Fruit fly (Drosophila melanogaster) whole organism, pupa: ENCODE data around the gene CG6985.

Source experiments
- CG10348 ChIP-seq: fragments of 200-800 bp; sonication (Bioruptor generic); IDR thresholded peaks from 2 replicates; pipeline ENCODE4 v1.3.6; 2022; ENCODE audit warnings: missing biosample characterization, missing genetic modification characterization
- CG12605 ChIP-seq: fragments of 200-800 bp; sonication (Bioruptor generic); IDR thresholded peaks from 2 replicates; pipeline ENCODE4 v1.3.6; 2022; ENCODE audit warnings: missing biosample characterization, missing genetic modification characterization
- CG13204 ChIP-seq: fragments of 200-800 bp; sonication (Bioruptor generic); optimal IDR thresholded peaks from 2 replicates; lab custom pipeline; 2018; ENCODE audit warnings: missing biosample characterization, mild to moderate bottlenecking, missing genetic modification characterization, moderate library complexity
- CG14655 ChIP-seq: fragments of 200-800 bp; sonication (Bioruptor generic); optimal IDR thresholded peaks from 3 replicates; lab custom pipeline; 2017; ENCODE audit warnings: mild to moderate bottlenecking, missing biosample characterization, missing genetic modification reagents, missing genetic modification characterization
- CG15710 ChIP-seq: fragments of 200-800 bp; sonication (Bioruptor generic); optimal IDR thresholded peaks from 2 replicates; lab custom pipeline; 2018; ENCODE audit warnings: missing biosample characterization, mild to moderate bottlenecking, missing genetic modification characterization, moderate library complexity
- CG17806 ChIP-seq: fragments of 200-800 bp; sonication (Bioruptor generic); optimal IDR thresholded peaks from 2 replicates; lab custom pipeline; 2018; ENCODE audit warnings: missing biosample characterization, mild to moderate bottlenecking, missing genetic modification characterization, moderate library complexity
- CG32121 ChIP-seq: fragments of 200-800 bp; sonication (Bioruptor generic); IDR thresholded peaks from 2 replicates; pipeline ENCODE4 v1.3.6; 2022; ENCODE audit warnings: missing biosample characterization, missing genetic modification characterization
- CG34367 ChIP-seq: fragments of 200-800 bp; sonication (Bioruptor generic); optimal IDR thresholded peaks from 2 replicates; lab custom pipeline; 2018; ENCODE audit warnings: missing biosample characterization, mild to moderate bottlenecking, missing genetic modification characterization
- CG4496 ChIP-seq: fragments of 200-800 bp; sonication (Bioruptor generic); IDR thresholded peaks from 3 replicates; pipeline ENCODE4 v1.3.6; 2022; ENCODE audit warnings: missing biosample characterization, missing genetic modification characterization
- CG8159 ChIP-seq: fragments of 200-800 bp; sonication (Bioruptor generic); optimal IDR thresholded peaks from 3 replicates; lab custom pipeline; 2018; ENCODE audit warnings: missing biosample characterization, mild to moderate bottlenecking, missing genetic modification characterization, moderate library complexity
- CG8301 ChIP-seq: fragments of 200-800 bp; sonication (Bioruptor generic); optimal IDR thresholded peaks from 2 replicates; lab custom pipeline; 2018; ENCODE audit warnings: missing biosample characterization, mild to moderate bottlenecking, missing genetic modification characterization
- CG9948 ChIP-seq: fragments of 200-800 bp; sonication (Bioruptor generic); optimal IDR thresholded peaks from 2 replicates; lab custom pipeline; 2018; ENCODE audit warnings: missing biosample characterization, mild to moderate bottlenecking, missing genetic modification characterization, moderate library complexity
- D1 ChIP-seq: fragments of 200-800 bp; sonication (Bioruptor generic); optimal IDR thresholded peaks from 2 replicates; lab custom pipeline; 2018; ENCODE audit warnings: missing biosample characterization, mild to moderate bottlenecking, missing genetic modification characterization, moderate library complexity
- EcR ChIP-seq: fragments of 200-800 bp; sonication (Bioruptor generic); optimal IDR thresholded peaks from 3 replicates; lab custom pipeline; 2019; ENCODE audit warnings: missing biosample characterization, missing genetic modification characterization, mild to moderate bottlenecking, moderate library complexity, missing genetic modification reagents
- Ets98B ChIP-seq: fragments of 200-800 bp; sonication (Bioruptor generic); IDR thresholded peaks from 2 replicates; pipeline ENCODE4 v1.3.6; 2022; ENCODE audit warnings: missing biosample characterization, missing genetic modification characterization
- Pif1A ChIP-seq: fragments of 200-800 bp; sonication (Bioruptor generic); optimal IDR thresholded peaks from 3 replicates; lab custom pipeline; 2016; ENCODE audit warnings: missing biosample characterization, missing genetic modification characterization
- Pif1B ChIP-seq: fragments of 200-800 bp; sonication (Bioruptor generic); optimal IDR thresholded peaks from 3 replicates; lab custom pipeline; 2016; ENCODE audit warnings: missing biosample characterization, missing genetic modification characterization
- Snoo ChIP-seq: fragments of 200-800 bp; sonication (Bioruptor generic); optimal IDR thresholded peaks from 3 replicates; lab custom pipeline; 2017; ENCODE audit warnings: missing biosample characterization, mild to moderate bottlenecking, missing genetic modification characterization, inconsistent platforms
- fd96Ca ChIP-seq: fragments of 200-800 bp; sonication (Bioruptor generic); IDR thresholded peaks from 3 replicates; pipeline ENCODE4 v1.3.6; 2022; ENCODE audit warnings: missing biosample characterization, missing genetic modification characterization
- gl ChIP-seq: fragments of 200-800 bp; sonication (Bioruptor generic); optimal IDR thresholded peaks from 2 replicates; lab custom pipeline; 2018; ENCODE audit warnings: missing biosample characterization, mild to moderate bottlenecking, missing genetic modification characterization
- rn ChIP-seq: fragments of 200-800 bp; sonication (Bioruptor generic); IDR thresholded peaks from 2 replicates; pipeline ENCODE4 v1.3.6; 2022; ENCODE audit warnings: missing biosample characterization, missing genetic modification characterization

The CG6985 gene

dm6 chr3R:22757117-22757516, 16.2 kb downstream of the CG6985 start:
- TF ChIP-seq CG8301 = no peak
- TF ChIP-seq CG9948 = no peak
- TF ChIP-seq D1 (tag; lab: Kevin White, UChicago) = no peak
- TF ChIP-seq CG10348 (GFP tag; lab: Robert Waterston, UW) = no peak
- TF ChIP-seq CG32121 (GFP tag; lab: Robert Waterston, UW) = no peak
- TF ChIP-seq CG8159 (tag; lab: Kevin White, UChicago) = no peak
- no peak for TF ChIP-seq Pif1B (GFP tag; lab: Kevin White, UChicago)
- TF ChIP-seq CG15710 = no peak
- TF ChIP-seq Snoo (tag; lab: Kevin White, UChicago) = no peak
- no peak for TF ChIP-seq CG17806 (tag; lab: Kevin White, UChicago)
- no peak for TF ChIP-seq CG13204 (GFP tag; lab: Kevin White, UChicago)
- no peak for TF ChIP-seq CG14655 (GFP tag; lab: Kevin White, UChicago)
- no peak for TF ChIP-seq gl (tag; lab: Kevin White, UChicago)
- no peak for TF ChIP-seq Ets98B (GFP tag; lab: Robert Waterston, UW)
- TF ChIP-seq CG34367 (tag; lab: Kevin White, UChicago) = no peak
- no peak for TF ChIP-seq CG12605 (GFP tag; lab: Robert Waterston, UW)
- no peak for TF ChIP-seq fd96Ca (GFP tag; lab: Robert Waterston, UW)
- no peak for TF ChIP-seq CG4496 (GFP tag; lab: Robert Waterston, UW)
- no peak for TF ChIP-seq rn (GFP tag; lab: Robert Waterston, UW)
- TF ChIP-seq EcR = no peak

dm6 chr3R:22760988-22761387, 20.0 kb downstream of the CG6985 start, which contains the start of gene Nepl13:
Gene Nepl13, minus strand, starts transcription at chr3R:22761076.
- no peak for TF ChIP-seq D1 (tag; lab: Kevin White, UChicago)
- TF ChIP-seq Pif1B (GFP tag; lab: Kevin White, UChicago) = no peak
- TF ChIP-seq Pif1A (GFP tag; lab: Kevin White, UChicago) = no peak
- no peak for TF ChIP-seq CG14655 (GFP tag; lab: Kevin White, UChicago)
- TF ChIP-seq CG12605 (GFP tag; lab: Robert Waterston, UW) = no peak
- TF ChIP-seq fd96Ca (GFP tag; lab: Robert Waterston, UW) = no peak
- no peak for TF ChIP-seq CG4496 (GFP tag; lab: Robert Waterston, UW)
- no peak for TF ChIP-seq Ets98B (GFP tag; lab: Robert Waterston, UW)
- TF ChIP-seq Snoo (tag; lab: Kevin White, UChicago) = no peak
- TF ChIP-seq CG34367 (tag; lab: Kevin White, UChicago) = no peak
- TF ChIP-seq gl (tag; lab: Kevin White, UChicago) = no peak
- no peak for TF ChIP-seq CG13204 (GFP tag; lab: Kevin White, UChicago)
- no peak for TF ChIP-seq CG8301
- TF ChIP-seq CG8159 (tag; lab: Kevin White, UChicago) = no peak
- no peak for TF ChIP-seq CG15710
- TF ChIP-seq CG17806 (tag; lab: Kevin White, UChicago) = no peak
- no peak for TF ChIP-seq CG32121 (GFP tag; lab: Robert Waterston, UW)
- TF ChIP-seq EcR = no peak
- no peak for TF ChIP-seq CG10348 (GFP tag; lab: Robert Waterston, UW)
- TF ChIP-seq, all 21 proteins: peak for 0

dm6 chr3R:22763587-22763986, 22.6 kb downstream of the CG6985 start, which contains the start of gene Nepl14:
Gene Nepl14, minus strand, starts transcription at chr3R:22763711.
- no peak for TF ChIP-seq CG13204 (GFP tag; lab: Kevin White, UChicago)
- no peak for TF ChIP-seq rn (GFP tag; lab: Robert Waterston, UW)
- no peak for TF ChIP-seq CG9948
- no peak for TF ChIP-seq Ets98B (GFP tag; lab: Robert Waterston, UW)
- TF ChIP-seq CG34367 (tag; lab: Kevin White, UChicago) = no peak
- no peak for TF ChIP-seq CG8301
- no peak for TF ChIP-seq CG15710
- TF ChIP-seq CG17806 (tag; lab: Kevin White, UChicago) = no peak
- TF ChIP-seq CG8159 (tag; lab: Kevin White, UChicago) = no peak
- TF ChIP-seq gl (tag; lab: Kevin White, UChicago) = no peak
- no peak for TF ChIP-seq Pif1B (GFP tag; lab: Kevin White, UChicago)
- TF ChIP-seq CG12605 (GFP tag; lab: Robert Waterston, UW) = no peak
- TF ChIP-seq Pif1A (GFP tag; lab: Kevin White, UChicago) = no peak
- TF ChIP-seq fd96Ca (GFP tag; lab: Robert Waterston, UW) = no peak
- no peak for TF ChIP-seq EcR
- no peak for TF ChIP-seq CG14655 (GFP tag; lab: Kevin White, UChicago)
- no peak for TF ChIP-seq CG32121 (GFP tag; lab: Robert Waterston, UW)
- TF ChIP-seq CG4496 (GFP tag; lab: Robert Waterston, UW) = no peak
- TF ChIP-seq Snoo (tag; lab: Kevin White, UChicago) = no peak

- TF ChIP-seq CG9948 = no peak
- TF ChIP-seq CG17806 (tag; lab: Kevin White, UChicago) = no peak
- TF ChIP-seq CG14655 (GFP tag; lab: Kevin White, UChicago) = no peak
- no peak for TF ChIP-seq D1 (tag; lab: Kevin White, UChicago)
- TF ChIP-seq Pif1A (GFP tag; lab: Kevin White, UChicago) = no peak
- no peak for TF ChIP-seq Ets98B (GFP tag; lab: Robert Waterston, UW)
- TF ChIP-seq EcR = no peak
- no peak for TF ChIP-seq CG34367 (tag; lab: Kevin White, UChicago)
- TF ChIP-seq CG4496 (GFP tag; lab: Robert Waterston, UW) = no peak
- TF ChIP-seq CG8301 = no peak
- TF ChIP-seq CG12605 (GFP tag; lab: Robert Waterston, UW) = no peak
- no peak for TF ChIP-seq fd96Ca (GFP tag; lab: Robert Waterston, UW)
- no peak for TF ChIP-seq Pif1B (GFP tag; lab: Kevin White, UChicago)
- no peak for TF ChIP-seq CG32121 (GFP tag; lab: Robert Waterston, UW)
- no peak for TF ChIP-seq CG8159 (tag; lab: Kevin White, UChicago)
- TF ChIP-seq CG15710 = no peak
Observed at dm6 chr3R:22766072-22766471, 25.1 kb downstream of the CG6985 start, which contains the start of gene Nepl15. Gene Nepl15, minus strand, starts transcription at chr3R:22766172.

dm6 chr3R:22767599-22767998, 26.6 kb downstream of the CG6985 start, which contains the start of gene CG13841:
Gene CG13841, minus strand, starts transcription at chr3R:22767699.
- no peak for TF ChIP-seq D1 (tag; lab: Kevin White, UChicago)
- TF ChIP-seq CG13204 (GFP tag; lab: Kevin White, UChicago) = no peak
- TF ChIP-seq fd96Ca (GFP tag; lab: Robert Waterston, UW) = no peak
- TF ChIP-seq CG12605 (GFP tag; lab: Robert Waterston, UW) = no peak
- no peak for TF ChIP-seq Pif1B (GFP tag; lab: Kevin White, UChicago)
- TF ChIP-seq CG8159 (tag; lab: Kevin White, UChicago) = no peak
